Worm (Caenorhabditis elegans) whole organism, L4 larva: ENCODE results near the gene clec-2.

Experiments
- D1046.2 ChIP-seq: fragments of 200-800 bp; sonication (Bioruptor generic); IDR thresholded peaks from 2 replicates; pipeline ENCODE4 v1.3.6; 2022; ENCODE audit warnings: missing genetic modification characterization, missing compliant biosample characterization
- F10B5.3 ChIP-seq: sonication (generic microtip); optimal IDR thresholded peaks from 2 replicates; lab custom pipeline; 2016; ENCODE audit warnings: mild to moderate bottlenecking, missing genetic modification characterization, missing compliant biosample characterization
- F37D6.2 ChIP-seq: sonication (generic microtip); optimal IDR thresholded peaks from 2 replicates; lab custom pipeline; 2016; ENCODE audit warnings: mild to moderate bottlenecking, missing genetic modification characterization, missing compliant biosample characterization
- F44E2.7 ChIP-seq: fragments of 200-800 bp; sonication (Bioruptor generic); IDR thresholded peaks from 2 replicates; pipeline ENCODE4 v2.1.2; 2022; ENCODE audit warnings: missing genetic modification characterization, missing compliant biosample characterization
- F49E8.2 ChIP-seq: sonication (generic microtip); optimal IDR thresholded peaks from 2 replicates; lab custom pipeline; 2016; ENCODE audit warnings: missing compliant biosample characterization, mild to moderate bottlenecking, missing genetic modification characterization, borderline replicate concordance
- T20F7.1 ChIP-seq: fragments of 200-800 bp; sonication (Bioruptor generic); optimal IDR thresholded peaks from 2 replicates; lab custom pipeline; 2018; ENCODE audit warnings: mild to moderate bottlenecking, missing genetic modification characterization, missing compliant biosample characterization
- ZK546.5 ChIP-seq, 2 experiments: sonication (generic microtip); optimal IDR thresholded peaks; 2 replicates each; lab custom pipeline; 2017; ENCODE audit warnings: missing biosample characterization in 2 of 2, missing genetic modification characterization in 2 of 2
- aha-1 ChIP-seq: fragments of 150-350 bp; peaks from one replicate; lab custom pipeline; 2014; ENCODE audit warnings: missing biosample characterization, missing genetic modification characterization
- ama-1 ChIP-seq: fragments of 150-350 bp; optimal IDR thresholded peaks from 2 replicates; lab custom pipeline; 2014; ENCODE audit warnings: inconsistent platforms, mixed read lengths
- ceh-28 ChIP-seq: fragments of 150-350 bp; optimal IDR thresholded peaks from 2 replicates; lab custom pipeline; 2014; ENCODE audit warnings: missing biosample characterization, missing genetic modification reagents, missing genetic modification characterization
- ceh-32 ChIP-seq: sonication (generic microtip); optimal IDR thresholded peaks from 2 replicates; lab custom pipeline; 2016; ENCODE audit warnings: mild to moderate bottlenecking, missing genetic modification characterization, missing compliant biosample characterization; ENCODE audit not compliant: poor library complexity
- ceh-44 ChIP-seq: fragments of 200-800 bp; sonication (Bioruptor generic); IDR thresholded peaks from 2 replicates; pipeline ENCODE4 v1.3.6; 2022; ENCODE audit warnings: missing genetic modification reagents, missing genetic modification characterization, missing compliant biosample characterization
- daf-16 ChIP-seq, 3 experiments: sonication (generic microtip); optimal IDR thresholded peaks; 2 replicates each; lab custom pipeline; 2016 to 2017; ENCODE audit warnings: missing genetic modification characterization in 3 of 3, missing genetic modification reagents in 3 of 3, mild to moderate bottlenecking in 2 of 3, missing compliant biosample characterization in 2 of 3, missing biosample characterization in 1 of 3, moderate library complexity in 1 of 3
- dmd-6 ChIP-seq: fragments of 200-800 bp; sonication (Bioruptor generic); IDR thresholded peaks from 2 replicates; pipeline ENCODE4 v1.3.6; 2022; ENCODE audit warnings: missing genetic modification reagents, missing genetic modification characterization, missing compliant biosample characterization
- dpl-1 ChIP-seq: fragments of 150-350 bp; optimal IDR thresholded peaks from 2 replicates; lab custom pipeline; 2014; ENCODE audit warnings: missing biosample characterization, missing genetic modification reagents, missing genetic modification characterization
- duxl-1 ChIP-seq: sonication (generic microtip); optimal IDR thresholded peaks from 2 replicates; lab custom pipeline; 2016; ENCODE audit warnings: mild to moderate bottlenecking, missing genetic modification characterization, moderate library complexity, missing compliant biosample characterization; ENCODE audit not compliant: poor library complexity
- dve-1 ChIP-seq: sonication (generic microtip); optimal IDR thresholded peaks from 2 replicates; lab custom pipeline; 2017; ENCODE audit warnings: antibody characterized with exemption, mild to moderate bottlenecking, missing genetic modification characterization, missing compliant biosample characterization; ENCODE audit not compliant: insufficient read depth
- egl-43 ChIP-seq: fragments of 200-800 bp; sonication (Bioruptor generic); IDR thresholded peaks from 2 replicates; pipeline ENCODE4 v1.3.6; 2022; ENCODE audit warnings: missing genetic modification reagents, missing genetic modification characterization, missing compliant biosample characterization
- fkh-10 ChIP-seq: fragments of 150-350 bp; optimal IDR thresholded peaks from 2 replicates; lab custom pipeline; 2014; ENCODE audit warnings: missing biosample characterization, missing genetic modification reagents, missing genetic modification characterization
- fos-1 ChIP-seq: fragments of 150-350 bp; optimal IDR thresholded peaks from 2 replicates; lab custom pipeline; 2014; ENCODE audit warnings: missing biosample characterization, missing genetic modification characterization
- hif-1 ChIP-seq, 2 experiments: sonication (generic microtip); optimal IDR thresholded peaks; 2 replicates each; lab custom pipeline; 2016 to 2017; ENCODE audit warnings: missing compliant biosample characterization in 2 of 2, missing genetic modification characterization in 2 of 2, missing genetic modification reagents in 2 of 2, missing genotype in 2 of 2, mild to moderate bottlenecking in 1 of 2
- hlh-11 ChIP-seq: fragments of 200-800 bp; sonication (Bioruptor generic); optimal IDR thresholded peaks from 2 replicates; lab custom pipeline; 2018; ENCODE audit warnings: mild to moderate bottlenecking, missing genetic modification characterization, missing compliant biosample characterization
- jun-1 ChIP-seq: fragments of 150-350 bp; optimal IDR thresholded peaks from 2 replicates; lab custom pipeline; 2014; ENCODE audit warnings: missing biosample characterization, missing genetic modification reagents, missing genetic modification characterization
- lim-7 ChIP-seq: fragments of 200-800 bp; sonication (Bioruptor generic); IDR thresholded peaks from 2 replicates; pipeline ENCODE4 v1.3.6; 2022; ENCODE audit warnings: missing genetic modification characterization, missing compliant biosample characterization
- lin-1 ChIP-seq: fragments of 200-800 bp; sonication (Bioruptor generic); IDR thresholded peaks from 2 replicates; pipeline ENCODE4 v1.3.6; 2022; ENCODE audit warnings: missing genetic modification reagents, missing genetic modification characterization, missing compliant biosample characterization
- lin-13 ChIP-seq: fragments of 150-350 bp; optimal IDR thresholded peaks from 2 replicates; lab custom pipeline; 2014; ENCODE audit warnings: missing biosample characterization, missing genetic modification reagents, missing genetic modification characterization
- lin-39 ChIP-seq: fragments of 150-350 bp; optimal IDR thresholded peaks from 2 replicates; lab custom pipeline; 2014; ENCODE audit warnings: missing biosample characterization, missing genetic modification reagents, missing genetic modification characterization
- lsy-2 ChIP-seq, 2 experiments: fragments of 150-350 bp in 1 of 2; sonication (generic microtip) in 1 of 2; optimal IDR thresholded peaks; 2 replicates each; lab custom pipeline; 2014 to 2017; ENCODE audit warnings: missing biosample characterization in 2 of 2, missing genetic modification characterization in 2 of 2
- madf-9 ChIP-seq: fragments of 200-800 bp; sonication (Bioruptor generic); conservative IDR thresholded peaks from 2 replicates; pipeline ENCODE4 v1.3.6; 2022; ENCODE audit warnings: missing genetic modification reagents, missing genetic modification characterization, missing compliant biosample characterization
- mdl-1 ChIP-seq, 2 experiments: fragments of 150-350 bp in 1 of 2; sonication (generic microtip) in 1 of 2; optimal IDR thresholded peaks; 2 replicates each; lab custom pipeline; 2014 to 2017; ENCODE audit warnings: missing biosample characterization in 2 of 2, missing genetic modification characterization in 2 of 2
- mes-2 ChIP-seq: sonication (generic microtip); optimal IDR thresholded peaks from 2 replicates; lab custom pipeline; 2016; ENCODE audit warnings: missing genotype, mild to moderate bottlenecking, missing genetic modification characterization, missing compliant biosample characterization; ENCODE audit not compliant: poor library complexity, severe bottlenecking
- mxl-3 ChIP-seq: fragments of 200-800 bp; sonication (Bioruptor generic); optimal IDR thresholded peaks from 2 replicates; lab custom pipeline; 2018; ENCODE audit warnings: mild to moderate bottlenecking, missing genetic modification characterization, missing compliant biosample characterization
- nhr-10 ChIP-seq: fragments of 150-350 bp; optimal IDR thresholded peaks from 2 replicates; lab custom pipeline; 2014; ENCODE audit warnings: missing biosample characterization, missing genetic modification characterization
- nhr-11 ChIP-seq: fragments of 150-350 bp; optimal IDR thresholded peaks from 2 replicates; lab custom pipeline; 2014; ENCODE audit warnings: missing biosample characterization, missing genetic modification characterization
- nhr-25 ChIP-seq: sonication (generic microtip); optimal IDR thresholded peaks from 2 replicates; lab custom pipeline; 2017; ENCODE audit warnings: missing genetic modification characterization, mild to moderate bottlenecking, missing compliant biosample characterization, antibody characterized with exemption, moderate library complexity, borderline replicate concordance; ENCODE audit not compliant: insufficient read depth
- nhr-28 ChIP-seq: fragments of 150-350 bp; optimal IDR thresholded peaks from 2 replicates; lab custom pipeline; 2014; ENCODE audit warnings: missing biosample characterization, missing genetic modification characterization
- nhr-77 ChIP-seq: fragments of 150-350 bp; optimal IDR thresholded peaks from 2 replicates; lab custom pipeline; 2014; ENCODE audit warnings: missing biosample characterization, missing genetic modification characterization
- php-3 ChIP-seq: fragments of 200-800 bp; sonication (Bioruptor generic); IDR thresholded peaks from 2 replicates; pipeline ENCODE4 v1.3.6; 2022; ENCODE audit warnings: missing genetic modification reagents, missing genetic modification characterization, missing compliant biosample characterization
- pqm-1 ChIP-seq: sonication (generic microtip); optimal IDR thresholded peaks from 2 replicates; lab custom pipeline; 2017; ENCODE audit warnings: missing biosample characterization, missing genetic modification characterization
- snpc-1.2 ChIP-seq: fragments of 200-800 bp; sonication (Bioruptor generic); IDR thresholded peaks from 2 replicates; pipeline ENCODE4 v1.3.6; 2022; ENCODE audit warnings: missing genetic modification reagents, missing genetic modification characterization, missing compliant biosample characterization
- snpc-4 ChIP-seq: fragments of 150-350 bp; optimal IDR thresholded peaks from 2 replicates; lab custom pipeline; 2014; ENCODE audit warnings: missing biosample characterization, missing genetic modification characterization
- spr-1 ChIP-seq: sonication (generic microtip); optimal IDR thresholded peaks from 2 replicates; lab custom pipeline; 2016; ENCODE audit warnings: mild to moderate bottlenecking, missing genetic modification characterization, missing compliant biosample characterization
- unc-130 ChIP-seq: sonication (generic microtip); optimal IDR thresholded peaks from 2 replicates; lab custom pipeline; 2016; ENCODE audit warnings: missing genetic modification reagents, missing genetic modification characterization, missing compliant biosample characterization
- unc-39 ChIP-seq: sonication (generic microtip); optimal IDR thresholded peaks from 2 replicates; lab custom pipeline; 2017; ENCODE audit warnings: missing biosample characterization, missing genetic modification characterization
- vab-7 ChIP-seq: fragments of 200-800 bp; sonication (Bioruptor generic); IDR thresholded peaks from 2 replicates; pipeline ENCODE4 v1.3.6; 2022; ENCODE audit warnings: missing genetic modification reagents, missing genetic modification characterization, missing compliant biosample characterization
- zip-11 ChIP-seq: fragments of 200-800 bp; sonication (Bioruptor generic); IDR thresholded peaks from 2 replicates; pipeline ENCODE4 v1.3.6; 2022; ENCODE audit warnings: missing genetic modification characterization, missing compliant biosample characterization
- zip-2 ChIP-seq: fragments of 150-350 bp; optimal IDR thresholded peaks from 2 replicates; lab custom pipeline; 2014; ENCODE audit warnings: missing biosample characterization, missing genetic modification characterization

Gene clec-2

ce11 chrII:2976597-2976996 lies 46.6 kb downstream of the clec-2 start, which contains the start of gene nhr-88 (continued):
- TF ChIP-seq ceh-28 (tag; lab: Kevin White, UChicago) = no peak

- TF ChIP-seq mes-2 (tag; lab: Kevin White, UChicago) (peak; percentile 26), dmd-6 (GFP tag; lab: Robert Waterston, UW) (peak; percentile 89), F49E8.2 (no peak), unc-130 (no peak), snpc-1.2 (GFP tag; lab: Robert Waterston, UW) (no peak), D1046.2 (GFP tag; lab: Robert Waterston, UW) (no peak), ceh-44 (no peak), lin-39 (tag; lab: Kevin White, UChicago) (no peak), mdl-1 (tag; optimal IDR thresholded peaks at IDR 0.05; lab: Kevin White, UChicago) (peak in 1 of 2 experiments; percentile 12), mxl-3 (GFP tag; lab: Kevin White, UChicago) (peak; percentile 2), nhr-77 (tag; lab: Kevin White, UChicago) (peak; percentile 65), pqm-1 (tag; lab: Kevin White, UChicago) (peak; percentile 89), lim-7 (GFP tag; lab: Robert Waterston, UW) (no peak), vab-7 (GFP tag; lab: Robert Waterston, UW) (no peak), unc-39 (tag; lab: Kevin White, UChicago) (no peak), dpl-1 (GFP tag; lab: Kevin White, UChicago) (peak; percentile 3), ZK546.5 (tag; optimal IDR thresholded peaks at IDR 0.05; lab: Kevin White, UChicago) (no peak), lin-13 (peak; percentile 2), zip-2 (tag; lab: Kevin White, UChicago) (no peak), hlh-11 (tag; lab: Kevin White, UChicago) (peak; percentile 77), nhr-28 (tag; lab: Kevin White, UChicago) (peak; percentile 70), lsy-2 (tag; optimal IDR thresholded peaks at IDR 0.05; lab: Kevin White, UChicago) (peak in 1 of 2 experiments; percentile 4), ama-1 (lab: Kevin White, UChicago) (no peak), egl-43 (no peak), T20F7.1 (GFP tag; lab: Kevin White, UChicago) (peak; percentile 14), lin-1 (GFP tag; lab: Robert Waterston, UW) (0 out of 2 replicates have a peak, but pooled peaks have one; percentile 38), F37D6.2 (tag; lab: Kevin White, UChicago) (no peak), F10B5.3 (tag; lab: Kevin White, UChicago) (no peak), hif-1 (tag; optimal IDR thresholded peaks at IDR 0.05; lab: Kevin White, UChicago) (no peak), madf-9 (no peak), jun-1 (tag; lab: Kevin White, UChicago) (no peak), php-3 (GFP tag; lab: Robert Waterston, UW) (peak; percentile 39; the same call in 1 of the 2 replicates), F44E2.7 (no peak), nhr-11 (tag; lab: Kevin White, UChicago) (no peak), spr-1 (no peak), duxl-1 (tag; lab: Kevin White, UChicago) (no peak), fkh-10 (GFP tag; lab: Kevin White, UChicago) (no peak), nhr-25 (tag; lab: Kevin White, UChicago) (no peak), zip-11 (GFP tag; lab: Robert Waterston, UW) (no peak), dve-1 (tag; lab: Kevin White, UChicago) (peak; percentile 84), nhr-10 (tag; lab: Kevin White, UChicago) (no peak), aha-1 (tag; lab: Kevin White, UChicago) (peak; percentile 38), fos-1 (tag; lab: Kevin White, UChicago) (no peak), snpc-4 (tag; lab: Kevin White, UChicago) (no peak), ceh-32 (tag; lab: Kevin White, UChicago) (no peak), daf-16 (GFP tag; optimal IDR thresholded peaks at IDR 0.05; lab: Kevin White, UChicago) (no peak), daf-16 (tag; optimal IDR thresholded peaks at IDR 0.05; lab: Kevin White, UChicago) (peak; percentile 84)
These were observed 47.5 kb downstream of the clec-2 start for ce11 chrII:2975561-2976230.
